Worm (Caenorhabditis elegans) whole organism, L4/young adult: ENCODE measurements around the gene fbxa-2.

ENCODE experiments used
- W03F9.2 ChIP-seq: fragments of 150-350 bp; optimal IDR thresholded peaks from 2 replicates; lab custom pipeline; 2014; ENCODE audit warnings: missing biosample characterization, missing genetic modification characterization
- dao-5 ChIP-seq: sonication (generic microtip); optimal IDR thresholded peaks from 2 replicates; lab custom pipeline; 2016; ENCODE audit warnings: missing genotype, missing genetic modification characterization, moderate library complexity, missing compliant biosample characterization
- him-1 ChIP-seq: sonication (generic microtip); optimal IDR thresholded peaks from 2 replicates; lab custom pipeline; 2016; ENCODE audit warnings: missing genotype, missing genetic modification reagents, missing genetic modification characterization, missing compliant biosample characterization

- TF ChIP-seq W03F9.2 (no peak), dao-5 (tag; lab: Kevin White, UChicago) (no peak), him-1 (no peak)
Measured at ce11 chrV:16302439-16302838, 33.0 kb upstream of the fbxa-2 start, which contains the start of the genes C31A11.13 and oac-6.
